Worm (Caenorhabditis elegans) whole organism, dauer: ENCODE measurements around the gene frpr-2.

ENCODE experiments used
- unc-62 ChIP-seq: sonication (generic microtip); optimal IDR thresholded peaks from 2 replicates; lab custom pipeline; 2017; ENCODE audit warnings: missing biosample characterization, missing genetic modification reagents, missing genetic modification characterization

The frpr-2 gene

ce11 chrX:12975595-12976089 lies 10.4 kb downstream of the frpr-2 start, which contains the start of gene ppk-3:
TSS of gene ppk-3 (minus strand) at chrX:12975645.
- no peak for TF ChIP-seq unc-62 (GFP tag; lab: Kevin White, UChicago)

DNA sequence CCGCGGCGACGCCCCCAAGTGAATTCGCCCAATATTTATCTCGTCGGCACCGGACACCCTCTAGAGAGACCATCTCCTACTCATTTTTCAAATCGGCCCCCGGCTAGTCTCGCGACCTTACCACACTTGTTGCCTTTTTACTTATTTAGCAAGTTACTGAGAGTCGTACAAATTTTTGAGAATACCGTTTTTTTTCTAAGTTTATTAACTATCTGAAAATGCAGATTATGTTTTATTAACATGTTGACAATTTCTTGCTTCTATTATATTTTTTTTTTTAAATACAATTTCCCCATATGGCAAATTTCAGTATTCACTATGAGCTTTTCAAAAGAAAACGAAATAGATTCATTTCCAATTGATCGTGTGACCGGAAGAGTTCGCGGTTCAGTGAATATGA lies 11.5 kb downstream of the frpr-2 start, which contains the start of the genes F11C1.4 and F11C1.10:
Gene F11C1.4, plus strand, starts transcription at position 301 of the 400 bp plus-strand sequence.
Gene F11C1.10, plus strand, starts transcription at position 309 of the 400 bp plus-strand sequence.
- TF ChIP-seq unc-62 (GFP tag; lab: Kevin White, UChicago) = no peak

DNA sequence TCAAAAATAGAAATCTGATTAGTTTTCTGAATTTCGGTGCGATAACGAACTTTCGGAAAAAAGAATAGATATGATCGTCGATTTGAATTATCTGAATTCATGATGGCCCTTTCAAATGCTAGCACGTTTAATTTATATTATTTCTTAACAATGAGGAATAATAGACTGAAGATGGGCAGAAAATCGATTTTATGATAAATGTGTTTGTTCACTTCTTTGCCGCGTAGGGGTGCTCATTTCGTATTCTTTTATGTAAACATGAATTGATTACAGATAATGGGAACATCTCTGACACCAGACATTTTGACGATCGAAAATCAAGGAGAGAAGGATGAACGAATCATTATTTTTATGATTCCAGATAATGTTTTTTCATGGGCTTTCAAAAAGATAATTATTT lies 12.2 kb downstream of the frpr-2 start, which contains the start of gene F11C1.9:
Gene F11C1.9, minus strand, starts transcription at position 101 of the 400 bp plus-strand sequence.
- no peak for TF ChIP-seq unc-62 (GFP tag; lab: Kevin White, UChicago)

ce11 chrX:12978569-12978968 lies 13.3 kb downstream of the frpr-2 start:
- TF ChIP-seq unc-62 (GFP tag; lab: Kevin White, UChicago) = no peak

ce11 chrX:12979747-12980146 lies 14.5 kb downstream of the frpr-2 start:
- TF ChIP-seq unc-62 (GFP tag; lab: Kevin White, UChicago) = no peak

DNA sequence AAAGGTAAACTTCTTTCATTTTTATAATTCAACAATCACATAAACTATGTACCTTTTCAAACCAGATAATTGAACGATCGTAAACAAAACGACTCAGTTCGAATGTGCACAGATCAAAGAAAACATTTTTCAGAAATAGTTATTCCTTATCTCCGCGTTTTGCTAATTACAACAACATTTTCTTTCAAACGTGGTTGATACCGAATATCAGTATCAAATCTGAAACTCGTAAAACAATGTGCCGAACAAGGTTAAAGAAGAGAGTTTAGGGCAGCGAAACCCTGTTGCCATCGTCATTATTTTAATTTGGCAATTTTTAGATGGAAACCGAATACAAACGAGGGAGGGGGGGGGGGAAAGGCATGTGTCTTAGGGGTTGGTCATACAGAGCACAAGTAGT lies 16.1 kb downstream of the frpr-2 start, which contains the start of gene scav-4:
Gene scav-4, plus strand, starts transcription at position 383 of the 400 bp plus-strand sequence.
- TF ChIP-seq unc-62 (GFP tag; lab: Kevin White, UChicago) = no peak

- TF ChIP-seq unc-62 (GFP tag; lab: Kevin White, UChicago) = no peak
These were observed 17.5 kb downstream of the frpr-2 start for ce11 chrX:12982725-12983124.

- no peak for TF ChIP-seq unc-62 (GFP tag; lab: Kevin White, UChicago)
These were observed 21.9 kb downstream of the frpr-2 start, which contains the start of gene mff-1 for ce11 chrX:12987119-12987518. TSS of gene mff-1 (minus strand) at chrX:12987219.

DNA sequence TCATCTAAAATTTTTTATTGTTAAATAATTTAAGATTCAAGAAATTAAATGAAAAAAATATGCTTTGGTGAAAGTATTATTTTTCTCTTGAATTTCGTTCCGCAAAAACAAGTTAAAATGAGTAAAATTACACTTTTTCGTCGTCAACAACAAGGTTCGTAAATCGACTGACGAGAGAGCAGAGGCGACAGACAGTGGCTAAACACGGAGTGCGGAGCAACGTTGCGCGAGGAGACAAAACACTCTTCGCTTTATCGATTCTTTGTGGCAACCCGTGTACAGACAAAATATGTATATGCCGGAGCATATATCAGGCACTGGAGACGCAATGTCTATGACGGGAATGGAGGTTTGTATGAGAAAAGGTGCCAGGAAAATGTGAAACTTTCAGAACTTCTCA lies 23.9 kb downstream of the frpr-2 start, which contains the start of gene F11C1.7:
Gene F11C1.7, plus strand, starts transcription at position 140 of the 400 bp plus-strand sequence.
- TF ChIP-seq unc-62 (GFP tag; lab: Kevin White, UChicago) = no peak

- no peak for TF ChIP-seq unc-62 (GFP tag; lab: Kevin White, UChicago)
These were observed 25.6 kb downstream of the frpr-2 start, which contains the start of the genes F11C1.1 and vwa-8 for ce11 chrX:12990529-12991520. TSS of gene F11C1.1 (minus strand) at chrX:12990579. TSS of gene vwa-8 (plus strand) at chrX:12991470.

ce11 chrX:12996161-12996560 lies 30.9 kb downstream of the frpr-2 start:
- no peak for TF ChIP-seq unc-62 (GFP tag; lab: Kevin White, UChicago)

DNA sequence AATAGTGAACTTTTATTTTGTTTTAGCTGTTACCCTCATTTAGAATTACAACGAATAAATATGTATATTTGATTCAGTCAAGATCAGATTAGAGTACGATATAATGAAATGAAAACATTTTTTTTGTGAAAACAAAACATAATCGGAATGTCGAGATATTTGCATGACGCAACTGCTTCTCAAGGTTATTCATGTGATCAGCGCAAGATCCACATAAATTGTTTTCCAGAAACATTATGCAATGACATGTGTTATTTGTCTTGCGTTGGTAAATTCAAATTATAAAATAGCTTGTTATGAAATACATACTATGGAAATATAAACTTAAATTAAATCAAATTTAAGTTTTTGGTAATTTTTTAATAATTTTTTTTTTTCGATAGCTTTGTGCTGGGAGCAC lies 34.3 kb downstream of the frpr-2 start:
- TF ChIP-seq unc-62 (GFP tag; lab: Kevin White, UChicago) = no peak

DNA sequence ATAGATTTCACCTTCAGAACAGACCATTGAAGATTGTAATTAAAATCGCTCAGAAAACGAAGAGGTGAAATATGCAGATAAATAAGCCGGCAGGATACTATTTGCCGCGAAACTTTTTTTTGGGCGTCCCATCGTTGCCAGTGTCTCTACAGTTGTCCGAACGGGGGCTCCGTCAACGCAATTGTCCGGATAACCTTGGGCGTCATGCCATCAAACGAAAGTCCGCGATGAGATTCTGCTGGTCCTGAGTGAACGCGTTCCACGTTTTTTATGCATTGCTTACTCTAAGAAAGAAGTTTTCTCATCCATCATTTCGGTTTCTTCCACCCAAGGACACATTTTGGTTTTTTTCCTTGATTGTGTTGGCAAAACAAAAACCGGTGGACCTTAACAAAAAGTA lies 35.6 kb downstream of the frpr-2 start:
- TF ChIP-seq unc-62 (GFP tag; lab: Kevin White, UChicago) = no peak

DNA sequence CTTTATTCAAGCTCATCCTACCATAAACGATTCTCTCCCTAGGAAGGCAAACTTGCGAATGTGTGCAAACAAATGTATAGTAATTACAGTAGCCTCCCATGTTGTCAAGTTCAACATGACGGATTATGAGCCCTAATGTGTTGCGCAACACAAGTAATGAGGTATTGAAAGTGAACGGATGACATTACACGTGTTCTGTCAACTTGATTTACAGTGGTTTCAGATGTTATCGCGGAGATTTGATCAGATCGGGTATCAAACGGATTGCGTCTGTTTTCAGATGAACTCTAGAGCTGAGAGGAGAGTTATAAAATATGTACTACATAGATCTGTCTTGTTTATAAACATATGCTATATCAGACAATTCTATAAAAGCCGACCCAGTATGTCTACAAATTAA lies 37.1 kb downstream of the frpr-2 start:
- TF ChIP-seq unc-62 (GFP tag; lab: Kevin White, UChicago) = no peak

ce11 chrX:13003092-13003491 lies 37.8 kb downstream of the frpr-2 start:
- TF ChIP-seq unc-62 (GFP tag; lab: Kevin White, UChicago) = no peak
